Fruit fly (Drosophila melanogaster): ENCODE measurements around the gene CG34179.

dm6 chr2L:6024345-6024907, 24.1 kb downstream of the CG34179 start, which contains the start of gene CG9107:
- TF ChIP-seq br (GFP tag; optimal IDR thresholded peaks at IDR 0.05) (no peak), woc (GFP tag; optimal IDR thresholded peaks at IDR 0.05) (no peak)

Measured in whole organism, wandering third instar larva.